Fruit fly (Drosophila melanogaster) whole organism, embryonic: ENCODE data around the gene CG10750.

ENCODE experiments used
- Asciz ChIP-seq: fragments of 200-800 bp; sonication (Bioruptor generic); optimal IDR thresholded peaks from 2 replicates; lab custom pipeline; 2017; ENCODE audit warnings: missing biosample characterization, mild to moderate bottlenecking, missing genetic modification characterization, missing genetic modification reagents
- B-H1 ChIP-seq: fragments of 200-800 bp; sonication (Bioruptor generic); IDR thresholded peaks from 3 replicates; pipeline ENCODE4 v1.3.6; 2022; ENCODE audit warnings: missing biosample characterization, missing genetic modification characterization
- CG11456 ChIP-seq: fragments of 200-800 bp; sonication (Bioruptor generic); IDR thresholded peaks from 3 replicates; pipeline ENCODE4 v1.3.6; 2022; ENCODE audit warnings: missing biosample characterization, missing genetic modification characterization
- CG12155 ChIP-seq: fragments of 200-800 bp; sonication (Bioruptor generic); optimal IDR thresholded peaks from 3 replicates; lab custom pipeline; 2016; ENCODE audit warnings: missing biosample characterization, missing genetic modification characterization
- CG12219 ChIP-seq: fragments of 200-800 bp; sonication (Bioruptor generic); optimal IDR thresholded peaks from 3 replicates; lab custom pipeline; 2018; ENCODE audit warnings: missing biosample characterization, mild to moderate bottlenecking, missing genetic modification characterization
- CG14860 ChIP-seq: fragments of 200-800 bp; sonication (Bioruptor generic); IDR thresholded peaks from 3 replicates; pipeline ENCODE4 v1.3.6; 2022; ENCODE audit warnings: missing biosample characterization, missing genetic modification characterization; ENCODE audit not compliant: partially characterized antibody
- CG1529 ChIP-seq: fragments of 200-800 bp; sonication (Bioruptor generic); optimal IDR thresholded peaks from 3 replicates; lab custom pipeline; 2018; ENCODE audit warnings: missing biosample characterization, missing genetic modification characterization
- CG15696 ChIP-seq: fragments of 200-800 bp; sonication (Bioruptor generic); optimal IDR thresholded peaks from 2 replicates; lab custom pipeline; 2019; ENCODE audit warnings: missing biosample characterization, mild to moderate bottlenecking, missing genetic modification characterization, moderate library complexity
- CG1647 ChIP-seq: fragments of 200-800 bp; sonication (Bioruptor generic); optimal IDR thresholded peaks from 3 replicates; lab custom pipeline; 2016; ENCODE audit warnings: missing biosample characterization, missing genetic modification characterization
- CG17568 ChIP-seq: fragments of 200-800 bp; sonication (Bioruptor generic); optimal IDR thresholded peaks from 2 replicates; lab custom pipeline; 2018; ENCODE audit warnings: missing biosample characterization, mild to moderate bottlenecking, missing genetic modification characterization, moderate library complexity
- CG2116 ChIP-seq: fragments of 200-800 bp; sonication (Bioruptor generic); optimal IDR thresholded peaks from 3 replicates; lab custom pipeline; 2018; ENCODE audit warnings: missing biosample characterization, mild to moderate bottlenecking, missing genetic modification characterization
- CG2129 ChIP-seq: fragments of 200-800 bp; sonication (Bioruptor generic); IDR thresholded peaks from 2 replicates; pipeline ENCODE4 v1.3.6; 2022; ENCODE audit warnings: missing biosample characterization, missing genetic modification characterization; ENCODE audit not compliant: partially characterized antibody
- CG2199 ChIP-seq: fragments of 200-800 bp; sonication (Bioruptor generic); IDR thresholded peaks from 3 replicates; pipeline ENCODE4 v1.3.6; 2022; ENCODE audit warnings: missing biosample characterization, missing genetic modification characterization
- CG31388 ChIP-seq: fragments of 200-800 bp; sonication (Bioruptor generic); optimal IDR thresholded peaks from 2 replicates; lab custom pipeline; 2016; ENCODE audit warnings: missing biosample characterization, missing genetic modification characterization
- CG32532 ChIP-seq: fragments of 200-800 bp; sonication (Bioruptor generic); IDR thresholded peaks from 2 replicates; pipeline ENCODE4 v1.3.6; 2022; ENCODE audit warnings: missing biosample characterization, missing genetic modification characterization
- CG34376 ChIP-seq: fragments of 200-800 bp; sonication (Bioruptor generic); optimal IDR thresholded peaks from 2 replicates; lab custom pipeline; 2018; ENCODE audit warnings: missing biosample characterization, mild to moderate bottlenecking, missing genetic modification characterization
- CG4282 ChIP-seq: fragments of 200-800 bp; sonication (Bioruptor generic); optimal IDR thresholded peaks from 2 replicates; lab custom pipeline; 2016; ENCODE audit warnings: missing biosample characterization, missing genetic modification characterization
- CG43689 ChIP-seq: fragments of 200-800 bp; sonication (Bioruptor generic); IDR thresholded peaks from 2 replicates; pipeline ENCODE4 v1.3.6; 2022; ENCODE audit warnings: missing biosample characterization, missing genetic modification characterization
- CG6272 ChIP-seq: fragments of 200-800 bp; sonication (Bioruptor generic); IDR thresholded peaks from 2 replicates; pipeline ENCODE4 v1.3.6; 2022; ENCODE audit warnings: missing biosample characterization, missing genetic modification characterization
- CG6765 ChIP-seq: fragments of 200-800 bp; sonication (Bioruptor generic); optimal IDR thresholded peaks from 3 replicates; lab custom pipeline; 2017; ENCODE audit warnings: missing biosample characterization, mild to moderate bottlenecking, missing genetic modification characterization
- CG7786 ChIP-seq: fragments of 200-800 bp; sonication (Bioruptor generic); optimal IDR thresholded peaks from 2 replicates; lab custom pipeline; 2016; ENCODE audit warnings: missing biosample characterization, missing genetic modification characterization
- CG8290 ChIP-seq, 3 experiments: fragments of 200-800 bp; sonication (Bioruptor generic); optimal IDR thresholded peaks; 2 replicates each; lab custom pipeline; 2016 to 2019; ENCODE audit warnings: missing biosample characterization in 3 of 3, missing genetic modification characterization in 3 of 3, mild to moderate bottlenecking in 2 of 3, moderate library complexity in 1 of 3
- CG9215 ChIP-seq: fragments of 200-800 bp; sonication (Bioruptor generic); IDR thresholded peaks from 2 replicates; pipeline ENCODE4 v1.3.6; 2022; ENCODE audit warnings: missing biosample characterization, missing genetic modification characterization
- CG9817 ChIP-seq: fragments of 200-800 bp; sonication (Bioruptor generic); optimal IDR thresholded peaks from 2 replicates; lab custom pipeline; 2018; ENCODE audit warnings: missing biosample characterization, mild to moderate bottlenecking, missing genetic modification characterization, moderate library complexity
- D19A ChIP-seq: fragments of 200-800 bp; optimal IDR thresholded peaks from 3 replicates; lab custom pipeline; 2019; ENCODE audit warnings: missing biosample characterization, mild to moderate bottlenecking, missing genetic modification characterization, moderate library complexity
- Dp ChIP-seq: fragments of 200-800 bp; sonication (Bioruptor generic); optimal IDR thresholded peaks from 2 replicates; lab custom pipeline; 2018; ENCODE audit warnings: missing biosample characterization, mild to moderate bottlenecking, missing genetic modification characterization, moderate library complexity
- E2f1 ChIP-seq: fragments of 200-800 bp; sonication (Bioruptor generic); IDR thresholded peaks from 2 replicates; pipeline ENCODE4 v1.3.6; 2022; ENCODE audit warnings: missing biosample characterization, missing genetic modification characterization
- HHEX ChIP-seq: fragments of 200-800 bp; sonication (Bioruptor generic); optimal IDR thresholded peaks from 3 replicates; lab custom pipeline; 2017; ENCODE audit warnings: missing biosample characterization, mild to moderate bottlenecking, missing genetic modification characterization, missing genetic modification reagents
- Hmr ChIP-seq: fragments of 200-800 bp; sonication (Bioruptor generic); optimal IDR thresholded peaks from 3 replicates; lab custom pipeline; 2017; ENCODE audit warnings: mild to moderate bottlenecking, missing biosample characterization, missing genetic modification reagents, missing genetic modification characterization
- Spps ChIP-seq: fragments of 200-800 bp; sonication (Bioruptor generic); optimal IDR thresholded peaks from 2 replicates; lab custom pipeline; 2018; ENCODE audit warnings: missing biosample characterization, mild to moderate bottlenecking, missing genetic modification characterization
- Xbp1 ChIP-seq: fragments of 200-800 bp; sonication (Bioruptor generic); optimal IDR thresholded peaks from 3 replicates; lab custom pipeline; 2016; ENCODE audit warnings: missing biosample characterization, mild to moderate bottlenecking, missing genetic modification characterization
- YL-1 ChIP-seq: fragments of 200-800 bp; sonication (Bioruptor generic); optimal IDR thresholded peaks from 3 replicates; lab custom pipeline; 2017; ENCODE audit warnings: missing biosample characterization, mild to moderate bottlenecking, missing genetic modification characterization
- abd-A ChIP-seq: fragments of 200-800 bp; sonication (Bioruptor generic); optimal IDR thresholded peaks from 3 replicates; lab custom pipeline; 2019; ENCODE audit warnings: missing biosample characterization, mild to moderate bottlenecking, missing genetic modification characterization, moderate library complexity
- ara ChIP-seq: fragments of 200-800 bp; sonication (Bioruptor generic); IDR thresholded peaks from 2 replicates; pipeline ENCODE4 v1.3.6; 2022; ENCODE audit warnings: missing biosample characterization, missing genetic modification characterization
- bigmax ChIP-seq: fragments of 200-800 bp; sonication (Bioruptor generic); optimal IDR thresholded peaks from 2 replicates; lab custom pipeline; 2018; ENCODE audit warnings: missing biosample characterization, mild to moderate bottlenecking, missing genetic modification characterization
- bowl ChIP-seq: fragments of 200-800 bp; sonication (Bioruptor generic); IDR thresholded peaks from 2 replicates; pipeline ENCODE4 v1.3.6; 2022; ENCODE audit warnings: missing biosample characterization, missing genetic modification characterization
- danr ChIP-seq: fragments of 200-800 bp; sonication (Bioruptor generic); IDR thresholded peaks from 2 replicates; pipeline ENCODE4 v1.3.6; 2022; ENCODE audit warnings: missing biosample characterization, missing genetic modification characterization
- dimm ChIP-seq: fragments of 200-800 bp; sonication (Bioruptor generic); IDR thresholded peaks from 2 replicates; pipeline ENCODE4 v1.3.6; 2022; ENCODE audit warnings: missing biosample characterization, missing genetic modification characterization
- dysf ChIP-seq: fragments of 200-800 bp; sonication (Bioruptor generic); IDR thresholded peaks from 3 replicates; pipeline ENCODE4 v1.3.6; 2022; ENCODE audit warnings: missing biosample characterization, missing genetic modification characterization
- grn ChIP-seq: fragments of 200-800 bp; sonication (Bioruptor generic); optimal IDR thresholded peaks from 3 replicates; lab custom pipeline; 2017; ENCODE audit warnings: missing biosample characterization, missing genetic modification characterization
- kah ChIP-seq: fragments of 200-800 bp; sonication (Bioruptor generic); optimal IDR thresholded peaks from 2 replicates; lab custom pipeline; 2018; ENCODE audit warnings: missing biosample characterization, mild to moderate bottlenecking, missing genetic modification characterization
- knrl ChIP-seq: fragments of 200-800 bp; sonication (Bioruptor generic); IDR thresholded peaks from 3 replicates; pipeline ENCODE4 v1.3.6; 2022; ENCODE audit warnings: missing biosample characterization, missing genetic modification characterization; ENCODE audit not compliant: partially characterized antibody
- lab ChIP-seq: fragments of 200-800 bp; sonication (Bioruptor generic); optimal IDR thresholded peaks from 3 replicates; lab custom pipeline; 2017; ENCODE audit warnings: missing biosample characterization, missing genetic modification characterization, mild to moderate bottlenecking, moderate library complexity, missing genetic modification reagents
- lbe ChIP-seq: fragments of 200-800 bp; sonication (Bioruptor generic); optimal IDR thresholded peaks from 2 replicates; lab custom pipeline; 2016; ENCODE audit warnings: missing biosample characterization, mild to moderate bottlenecking, missing genetic modification characterization
- nerfin-1 ChIP-seq: fragments of 200-800 bp; sonication (Bioruptor generic); optimal IDR thresholded peaks from 3 replicates; lab custom pipeline; 2019; ENCODE audit warnings: missing biosample characterization, mild to moderate bottlenecking, missing genetic modification characterization, moderate library complexity
- nmo ChIP-seq: fragments of 200-800 bp; sonication (Bioruptor generic); optimal IDR thresholded peaks from 2 replicates; lab custom pipeline; 2018; ENCODE audit warnings: missing biosample characterization, mild to moderate bottlenecking, missing genetic modification characterization, moderate library complexity
- nom ChIP-seq: fragments of 200-800 bp; sonication (Bioruptor generic); optimal IDR thresholded peaks from 2 replicates; lab custom pipeline; 2017; ENCODE audit warnings: missing biosample characterization, missing genetic modification characterization, mild to moderate bottlenecking, moderate library complexity, missing genetic modification reagents
- oc ChIP-seq: fragments of 200-800 bp; sonication (Bioruptor generic); optimal IDR thresholded peaks from 2 replicates; lab custom pipeline; 2018; ENCODE audit warnings: missing biosample characterization, mild to moderate bottlenecking, missing genetic modification characterization, moderate library complexity
- onecut ChIP-seq: fragments of 200-800 bp; sonication (Bioruptor generic); IDR thresholded peaks from 2 replicates; pipeline ENCODE4 v1.3.6; 2022; ENCODE audit warnings: missing biosample characterization, missing genetic modification characterization
- pum ChIP-seq: fragments of 200-800 bp; sonication (Bioruptor generic); optimal IDR thresholded peaks from 2 replicates; lab custom pipeline; 2016; ENCODE audit warnings: missing biosample characterization, missing genetic modification characterization
- tna ChIP-seq: fragments of 200-800 bp; sonication (Bioruptor generic); IDR thresholded peaks from 2 replicates; pipeline ENCODE4 v1.3.6; 2022; ENCODE audit warnings: missing biosample characterization, missing genetic modification characterization; ENCODE audit not compliant: partially characterized antibody

Gene CG10750

DNA sequence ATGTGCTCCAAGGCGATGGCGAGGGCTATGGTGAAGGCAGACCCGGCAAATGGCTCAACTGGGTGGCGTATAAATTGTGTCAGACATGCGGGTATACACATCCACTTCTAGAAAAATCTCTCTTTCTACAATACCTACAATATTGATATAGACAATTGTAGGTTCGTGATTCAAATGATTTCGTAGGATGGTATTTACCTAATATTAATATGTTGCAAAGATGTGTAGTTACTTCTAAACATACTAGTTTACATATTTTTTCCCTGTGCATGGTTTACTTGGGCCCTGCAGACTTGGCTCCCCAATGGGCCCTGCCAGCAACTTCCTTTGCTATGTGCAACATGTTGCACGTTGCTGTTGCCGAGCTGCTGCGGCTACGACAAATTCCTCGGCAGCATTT is 42.0 kb downstream of the CG10750 start (continued):
- TF ChIP-seq B-H1 (GFP tag; lab: Robert Waterston, UW) (no peak), nerfin-1 (tag; lab: Kevin White, UChicago) (peak; percentile 31), Spps (tag; lab: Kevin White, UChicago) (peak; percentile 55), CG12155 (GFP tag; lab: Kevin White, UChicago) (peak; percentile 30), pum (peak; percentile 36), tna (GFP tag; lab: Robert Waterston, UW) (no peak), CG6272 (GFP tag; lab: Robert Waterston, UW) (no peak), Dp (GFP tag; lab: Kevin White, UChicago) (no peak), onecut (peak; percentile 19; the same call in 1 of the 2 replicates), CG34376 (no peak), grn (GFP tag; lab: Kevin White, UChicago) (no peak), dysf (GFP tag; lab: Robert Waterston, UW) (peak; percentile 15; the same call in 1 of the 3 replicates), kah (GFP tag; lab: Kevin White, UChicago) (no peak), CG31388 (no peak), bigmax (GFP tag; lab: Kevin White, UChicago) (no peak), YL-1 (no peak), danr (GFP tag; lab: Robert Waterston, UW) (no peak), CG2129 (GFP tag; lab: Robert Waterston, UW) (no peak), nmo (peak; percentile 36), D19A (peak; percentile 7), CG11456 (GFP tag; lab: Robert Waterston, UW) (no peak), Hmr (GFP tag; lab: Kevin White, UChicago) (no peak), lab (GFP tag; lab: Kevin White, UChicago) (peak; percentile 3), CG4282 (GFP tag; lab: Kevin White, UChicago) (no peak), CG12219 (GFP tag; lab: Kevin White, UChicago) (peak; percentile 45), CG2199 (GFP tag; lab: Robert Waterston, UW) (no peak), HHEX (GFP tag; lab: Kevin White, UChicago) (no peak), Xbp1 (GFP tag; lab: Kevin White, UChicago) (peak; percentile 62), CG43689 (no peak), CG17568 (no peak), knrl (no peak), CG6765 (GFP tag; lab: Kevin White, UChicago) (no peak), oc (peak; percentile 55), CG14860 (no peak), CG15696 (tag; lab: Kevin White, UChicago) (peak; percentile 15), bowl (GFP tag; lab: Robert Waterston, UW) (no peak), CG1529 (GFP tag; lab: Kevin White, UChicago) (peak; percentile 20), CG8290 (GFP tag; optimal IDR thresholded peaks at IDR 0.05; lab: Kevin White, UChicago) (no peak), CG8290 (tag; optimal IDR thresholded peaks at IDR 0.05; lab: Kevin White, UChicago) (no peak), ara (GFP tag; lab: Robert Waterston, UW) (peak; percentile 73), nom (GFP tag; lab: Kevin White, UChicago) (peak; percentile 86), dimm (GFP tag; lab: Robert Waterston, UW) (no peak), abd-A (tag; lab: Kevin White, UChicago) (no peak), CG1647 (GFP tag; lab: Kevin White, UChicago) (no peak), CG2116 (GFP tag; lab: Kevin White, UChicago) (no peak), CG32532 (GFP tag; lab: Robert Waterston, UW) (no peak), E2f1 (GFP tag; lab: Robert Waterston, UW) (no peak), lbe (GFP tag; lab: Kevin White, UChicago) (no peak), CG9817 (no peak), CG7786 (no peak), Asciz (GFP tag; lab: Kevin White, UChicago) (peak; percentile 27), CG9215 (GFP tag; lab: Robert Waterston, UW) (no peak)
